Fruit fly (Drosophila melanogaster): ENCODE results near the gene CecB.

- TF ChIP-seq Myc (optimal IDR thresholded peaks at IDR 0.05): no peak
- no peak for TF ChIP-seq insv (optimal IDR thresholded peaks at IDR 0.05)
These were observed 44.8 kb upstream of the CecB start for dm6 chr3R:30258298-30258990.
